Fruit fly (Drosophila melanogaster) whole organism, embryonic: ENCODE data around the gene CG3165.
A peak's percentile ranks its signal among the peaks of the same experiment; 100 is the strongest.

Experiments
- Ada2b ChIP-seq: fragments of 200-800 bp; sonication (Bioruptor generic); IDR thresholded peaks from 2 replicates; pipeline ENCODE4 v1.3.6; 2022; ENCODE audit warnings: missing biosample characterization, missing genetic modification characterization
- Adf1 ChIP-seq: fragments of 200-800 bp; sonication (Bioruptor generic); IDR thresholded peaks from 2 replicates; pipeline ENCODE4 v1.3.6; 2022; ENCODE audit warnings: missing biosample characterization, missing genetic modification characterization
- Atf6 ChIP-seq: fragments of 200-800 bp; sonication (Bioruptor generic); IDR thresholded peaks from 2 replicates; pipeline ENCODE4 v1.3.6; 2022; ENCODE audit warnings: missing biosample characterization, missing genetic modification characterization
- Bgb ChIP-seq: fragments of 200-800 bp; sonication (Bioruptor generic); IDR thresholded peaks from 2 replicates; pipeline ENCODE4 v1.3.6; 2022; ENCODE audit warnings: missing biosample characterization, missing genetic modification characterization; ENCODE audit not compliant: partially characterized antibody
- CG10274 ChIP-seq: fragments of 200-800 bp; sonication (Bioruptor generic); optimal IDR thresholded peaks from 3 replicates; lab custom pipeline; 2017; ENCODE audit warnings: missing biosample characterization, mild to moderate bottlenecking, missing genetic modification characterization
- CG10431 ChIP-seq: fragments of 200-800 bp; sonication (Bioruptor generic); optimal IDR thresholded peaks from 3 replicates; lab custom pipeline; 2018; ENCODE audit warnings: missing biosample characterization, mild to moderate bottlenecking, missing genetic modification characterization
- CG11560 ChIP-seq: fragments of 200-800 bp; sonication (Bioruptor generic); IDR thresholded peaks from 3 replicates; pipeline ENCODE4 v1.3.6; 2022; ENCODE audit warnings: missing biosample characterization, missing genetic modification characterization
- CG11695 ChIP-seq: fragments of 200-800 bp; sonication (Bioruptor generic); IDR thresholded peaks from 3 replicates; pipeline ENCODE4 v1.3.6; 2022; ENCODE audit warnings: missing biosample characterization, missing genetic modification characterization
- CG12769 ChIP-seq: fragments of 200-800 bp; sonication (Bioruptor generic); optimal IDR thresholded peaks from 2 replicates; lab custom pipeline; 2019; ENCODE audit warnings: missing biosample characterization, mild to moderate bottlenecking, missing genetic modification characterization, moderate library complexity
- CG13624 ChIP-seq: fragments of 200-800 bp; sonication (Bioruptor generic); optimal IDR thresholded peaks from 2 replicates; lab custom pipeline; 2016; ENCODE audit warnings: missing biosample characterization, missing genetic modification characterization
- CG13894 ChIP-seq: fragments of 200-800 bp; sonication (Bioruptor generic); optimal IDR thresholded peaks from 3 replicates; lab custom pipeline; 2018; ENCODE audit warnings: missing biosample characterization, mild to moderate bottlenecking, missing genetic modification characterization, moderate library complexity
- CG14667 ChIP-seq: fragments of 200-800 bp; sonication (Bioruptor generic); IDR thresholded peaks from 2 replicates; pipeline ENCODE4 v1.3.6; 2022; ENCODE audit warnings: missing biosample characterization, missing genetic modification characterization
- CG15011 ChIP-seq: fragments of 200-800 bp; sonication (Bioruptor generic); optimal IDR thresholded peaks from 3 replicates; lab custom pipeline; 2018; ENCODE audit warnings: missing biosample characterization, mild to moderate bottlenecking, missing genetic modification characterization
- CG17328 ChIP-seq: fragments of 200-800 bp; sonication (Bioruptor generic); IDR thresholded peaks from 2 replicates; pipeline ENCODE4 v1.3.6; 2022; ENCODE audit warnings: missing biosample characterization, missing genetic modification characterization
- CG17385 ChIP-seq: fragments of 200-800 bp; sonication (Bioruptor generic); optimal IDR thresholded peaks from 3 replicates; lab custom pipeline; 2018; ENCODE audit warnings: missing biosample characterization, mild to moderate bottlenecking, missing genetic modification characterization
- CG2199 ChIP-seq: fragments of 200-800 bp; sonication (Bioruptor generic); IDR thresholded peaks from 3 replicates; pipeline ENCODE4 v1.3.6; 2022; ENCODE audit warnings: missing biosample characterization, missing genetic modification characterization
- CG2712 ChIP-seq: fragments of 200-800 bp; optimal IDR thresholded peaks from 3 replicates; lab custom pipeline; 2019; ENCODE audit warnings: missing biosample characterization, mild to moderate bottlenecking, missing genetic modification characterization, moderate library complexity
- CG30020 ChIP-seq: fragments of 200-800 bp; optimal IDR thresholded peaks from 2 replicates; lab custom pipeline; 2019; ENCODE audit warnings: missing biosample characterization, mild to moderate bottlenecking, missing genetic modification characterization, moderate library complexity
- CG30431 ChIP-seq: fragments of 200-800 bp; sonication (Bioruptor generic); optimal IDR thresholded peaks from 2 replicates; lab custom pipeline; 2017; ENCODE audit warnings: missing biosample characterization, missing genetic modification characterization
- CG3065 ChIP-seq: fragments of 200-800 bp; sonication (Bioruptor generic); optimal IDR thresholded peaks from 2 replicates; lab custom pipeline; 2016; ENCODE audit warnings: missing biosample characterization, missing genetic modification characterization
- CG3838 ChIP-seq: fragments of 200-800 bp; sonication (Bioruptor generic); optimal IDR thresholded peaks from 3 replicates; lab custom pipeline; 2016; ENCODE audit warnings: missing biosample characterization, missing genetic modification characterization
- CG42726 ChIP-seq: fragments of 200-800 bp; sonication (Bioruptor generic); IDR thresholded peaks from 2 replicates; pipeline ENCODE4 v1.3.6; 2022; ENCODE audit warnings: missing biosample characterization, missing genetic modification characterization; ENCODE audit not compliant: partially characterized antibody
- CG6175 ChIP-seq: fragments of 200-800 bp; sonication (Bioruptor generic); IDR thresholded peaks from 3 replicates; pipeline ENCODE4 v1.3.6; 2022; ENCODE audit warnings: missing biosample characterization, missing genetic modification characterization
- CG6765 ChIP-seq: fragments of 200-800 bp; sonication (Bioruptor generic); optimal IDR thresholded peaks from 3 replicates; lab custom pipeline; 2017; ENCODE audit warnings: missing biosample characterization, mild to moderate bottlenecking, missing genetic modification characterization
- Deaf1 ChIP-seq: fragments of 200-800 bp; optimal IDR thresholded peaks from 3 replicates; lab custom pipeline; 2019; ENCODE audit warnings: missing biosample characterization, mild to moderate bottlenecking, missing genetic modification characterization, moderate library complexity
- Dip3 ChIP-seq: fragments of 200-800 bp; sonication (Bioruptor generic); optimal IDR thresholded peaks from 3 replicates; lab custom pipeline; 2016; ENCODE audit warnings: missing biosample characterization, missing genetic modification characterization
- Hey ChIP-seq: fragments of 200-800 bp; sonication (Bioruptor generic); optimal IDR thresholded peaks from 3 replicates; lab custom pipeline; 2018; ENCODE audit warnings: missing biosample characterization, mild to moderate bottlenecking, missing genetic modification characterization
- Max ChIP-seq: fragments of 200-800 bp; sonication (Bioruptor generic); optimal IDR thresholded peaks from 2 replicates; lab custom pipeline; 2016; ENCODE audit warnings: missing biosample characterization, mild to moderate bottlenecking, missing genetic modification characterization
- Nf-YC ChIP-seq: fragments of 200-800 bp; optimal IDR thresholded peaks from 3 replicates; lab custom pipeline; 2019; ENCODE audit warnings: missing biosample characterization, mild to moderate bottlenecking, missing genetic modification characterization, moderate library complexity
- Ptx1 ChIP-seq: fragments of 200-800 bp; sonication (Bioruptor generic); IDR thresholded peaks from 2 replicates; pipeline ENCODE4 v1.3.6; 2022; ENCODE audit warnings: missing biosample characterization, missing genetic modification characterization
- Scr ChIP-seq: fragments of 200-800 bp; sonication (Bioruptor generic); IDR thresholded peaks from 2 replicates; pipeline ENCODE4 v1.3.6; 2022; ENCODE audit warnings: missing biosample characterization, missing genetic modification characterization; ENCODE audit not compliant: partially characterized antibody
- Sox102F ChIP-seq: fragments of 200-800 bp; sonication (Bioruptor generic); optimal IDR thresholded peaks from 2 replicates; lab custom pipeline; 2018; ENCODE audit warnings: missing biosample characterization, mild to moderate bottlenecking, missing genetic modification characterization, moderate library complexity
- Spps ChIP-seq: fragments of 200-800 bp; sonication (Bioruptor generic); optimal IDR thresholded peaks from 2 replicates; lab custom pipeline; 2018; ENCODE audit warnings: missing biosample characterization, mild to moderate bottlenecking, missing genetic modification characterization
- al ChIP-seq: fragments of 200-800 bp; sonication (Bioruptor generic); IDR thresholded peaks from 2 replicates; pipeline ENCODE4 v1.3.6; 2022; ENCODE audit warnings: missing biosample characterization, missing genetic modification characterization
- bab2 ChIP-seq: fragments of 200-800 bp; sonication (Bioruptor generic); optimal IDR thresholded peaks from 2 replicates; lab custom pipeline; 2016; ENCODE audit warnings: missing biosample characterization, missing genetic modification characterization
- bcd ChIP-seq: fragments of 200-800 bp; sonication (Bioruptor generic); optimal IDR thresholded peaks from 2 replicates; lab custom pipeline; 2017; ENCODE audit warnings: missing biosample characterization, mild to moderate bottlenecking, missing genetic modification characterization
- cg ChIP-seq: fragments of 200-800 bp; sonication (Bioruptor generic); optimal IDR thresholded peaks from 3 replicates; lab custom pipeline; 2019; ENCODE audit warnings: missing biosample characterization, mild to moderate bottlenecking, missing genetic modification characterization, moderate library complexity
- fru ChIP-seq: fragments of >200 bp; optimal IDR thresholded peaks from 2 replicates; lab custom pipeline; 2017
- grau ChIP-seq: fragments of 200-800 bp; optimal IDR thresholded peaks from 3 replicates; lab custom pipeline; 2019; ENCODE audit warnings: missing biosample characterization, mild to moderate bottlenecking, missing genetic modification characterization, moderate library complexity
- gsb ChIP-seq: fragments of 200-800 bp; sonication (Bioruptor generic); IDR thresholded peaks from 2 replicates; pipeline ENCODE4 v1.3.6; 2022; ENCODE audit warnings: missing biosample characterization, missing genetic modification characterization
- klu ChIP-seq: fragments of 200-800 bp; sonication (Bioruptor generic); IDR thresholded peaks from 2 replicates; pipeline ENCODE4 v1.3.6; 2022; ENCODE audit warnings: missing biosample characterization, missing genetic modification characterization
- nau ChIP-seq: fragments of 200-800 bp; sonication (Bioruptor generic); optimal IDR thresholded peaks from 3 replicates; lab custom pipeline; 2017; ENCODE audit warnings: missing biosample characterization, mild to moderate bottlenecking, missing genetic modification characterization, missing genetic modification reagents
- pfk ChIP-seq: fragments of 200-800 bp; sonication (Bioruptor generic); optimal IDR thresholded peaks from 2 replicates; lab custom pipeline; 2018; ENCODE audit warnings: missing biosample characterization, mild to moderate bottlenecking, missing genetic modification characterization, moderate library complexity
- pros ChIP-seq: fragments of 200-800 bp; sonication (Bioruptor generic); optimal IDR thresholded peaks from 3 replicates; lab custom pipeline; 2019; ENCODE audit warnings: missing biosample characterization, mild to moderate bottlenecking, missing genetic modification characterization, moderate library complexity
- repo ChIP-seq: fragments of 200-800 bp; sonication (Bioruptor generic); optimal IDR thresholded peaks from 2 replicates; lab custom pipeline; 2016; ENCODE audit warnings: missing biosample characterization, missing genetic modification characterization
- sc ChIP-seq, 3 experiments: fragments of >200 bp in 2 of 3; fragments of 200-800 bp in 1 of 3; sonication (Bioruptor generic) in 1 of 3; optimal IDR thresholded peaks; 2 replicates in 2 of 3; 3 replicates in 1 of 3; lab custom pipeline; 2017; ENCODE audit warnings: mild to moderate bottlenecking in 1 of 3, missing biosample characterization in 1 of 3, missing genetic modification characterization in 1 of 3, missing genetic modification reagents in 1 of 3
- seq ChIP-seq: fragments of 200-800 bp; sonication (Bioruptor generic); IDR thresholded peaks from 2 replicates; pipeline ENCODE4 v1.3.6; 2022; ENCODE audit warnings: missing biosample characterization, missing genetic modification characterization
- stc ChIP-seq: fragments of 200-800 bp; sonication (Bioruptor generic); IDR thresholded peaks from 2 replicates; pipeline ENCODE4 v1.3.6; 2022; ENCODE audit warnings: missing biosample characterization, missing genetic modification characterization
- tap ChIP-seq: fragments of 200-800 bp; optimal IDR thresholded peaks from 3 replicates; lab custom pipeline; 2019; ENCODE audit warnings: missing biosample characterization, mild to moderate bottlenecking, missing genetic modification characterization, moderate library complexity
- tio ChIP-seq: fragments of 200-800 bp; sonication (Bioruptor generic); optimal IDR thresholded peaks from 2 replicates; lab custom pipeline; 2017; ENCODE audit warnings: missing biosample characterization, missing genetic modification characterization, inconsistent platforms
- wdn ChIP-seq: fragments of 200-800 bp; sonication (Bioruptor generic); IDR thresholded peaks from 2 replicates; pipeline ENCODE4 v1.3.6; 2022; ENCODE audit warnings: missing biosample characterization, missing genetic modification characterization
- wek ChIP-seq: fragments of 200-800 bp; sonication (Bioruptor generic); optimal IDR thresholded peaks from 3 replicates; lab custom pipeline; 2018; ENCODE audit warnings: missing biosample characterization, mild to moderate bottlenecking, missing genetic modification characterization, moderate library complexity
- yki ChIP-seq: fragments of >200 bp; optimal IDR thresholded peaks from 3 replicates; lab custom pipeline; 2018

CG3165 gene

DNA sequence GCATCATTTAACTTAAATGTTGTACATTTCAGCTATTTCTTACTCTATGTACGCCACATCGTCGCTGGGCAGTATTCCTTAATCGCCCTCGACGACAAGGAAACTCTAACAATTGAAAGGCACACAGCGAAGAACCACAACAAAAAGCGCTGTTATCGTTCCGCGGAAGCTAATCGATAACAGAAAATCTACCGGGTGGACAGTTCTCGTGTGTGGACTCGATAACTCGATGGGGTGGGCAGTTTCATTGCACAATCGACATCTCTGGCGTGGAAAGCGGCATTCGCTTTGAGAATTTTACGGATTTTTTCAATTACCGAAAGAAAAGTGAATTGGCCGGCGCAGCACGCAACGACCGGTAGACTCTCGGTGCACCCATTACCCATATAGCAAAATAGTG, 46.1 kb downstream of the CG3165 start, which contains the start of the genes alpha4GT1 and Prp40 (continued):
- no peak for TF ChIP-seq bcd (GFP tag; lab: Kevin White, UChicago)
- no peak for TF ChIP-seq Atf6 (GFP tag; lab: Robert Waterston, UW)
- TF ChIP-seq CG13624, result peak; percentile 17
- no peak for TF ChIP-seq CG17328 (GFP tag; lab: Robert Waterston, UW)
- no peak for TF ChIP-seq yki
- TF ChIP-seq CG11560, result peak; percentile 86
- no peak for TF ChIP-seq CG42726 (GFP tag; lab: Robert Waterston, UW)
- TF ChIP-seq Ptx1, result no peak
- TF ChIP-seq Hey (tag; lab: Kevin White, UChicago), result no peak
- no peak for TF ChIP-seq CG13894 (tag; lab: Kevin White, UChicago)
- no peak for TF ChIP-seq grau (tag; lab: Kevin White, UChicago)
- no peak for TF ChIP-seq CG30020 (tag; lab: Kevin White, UChicago)
- TF ChIP-seq gsb (GFP tag; lab: Robert Waterston, UW), result no peak
- TF ChIP-seq wek (GFP tag; lab: Kevin White, UChicago), result no peak
- TF ChIP-seq CG3838 (GFP tag; lab: Kevin White, UChicago), result no peak
- TF ChIP-seq CG17385 (GFP tag; lab: Kevin White, UChicago), result no peak
- TF ChIP-seq cg, result no peak
- TF ChIP-seq al, result no peak
- no peak for TF ChIP-seq CG30431
- no peak for TF ChIP-seq Deaf1 (tag; lab: Kevin White, UChicago)
- no peak for TF ChIP-seq repo (GFP tag; lab: Kevin White, UChicago)
- TF ChIP-seq CG10431 (GFP tag; lab: Kevin White, UChicago), result no peak
- TF ChIP-seq Nf-YC (tag; lab: Kevin White, UChicago), result no peak
- TF ChIP-seq CG3065 (GFP tag; lab: Kevin White, UChicago), result no peak
- no peak for TF ChIP-seq sc (optimal IDR thresholded peaks at IDR 0.05; lab: Kevin White, UChicago)
- no peak for TF ChIP-seq sc (GFP tag; optimal IDR thresholded peaks at IDR 0.05; lab: Kevin White, UChicago)
- no peak for TF ChIP-seq tio (GFP tag; lab: Kevin White, UChicago)
- no peak for TF ChIP-seq Spps (tag; lab: Kevin White, UChicago)
- TF ChIP-seq Dip3, result no peak
- TF ChIP-seq CG6175 (GFP tag; lab: Robert Waterston, UW), result no peak
- TF ChIP-seq klu (GFP tag; lab: Robert Waterston, UW), result no peak
- TF ChIP-seq pros (GFP tag; lab: Kevin White, UChicago), result no peak
- TF ChIP-seq Sox102F (GFP tag; lab: Kevin White, UChicago), result no peak
- TF ChIP-seq stc (GFP tag; lab: Robert Waterston, UW), result no peak
- no peak for TF ChIP-seq nau (GFP tag; lab: Kevin White, UChicago)
- peak; percentile 73 for TF ChIP-seq Scr
- no peak for TF ChIP-seq bab2
- TF ChIP-seq Ada2b (GFP tag; lab: Robert Waterston, UW), result no peak
- TF ChIP-seq CG14667, result no peak
- no peak for TF ChIP-seq CG11695 (GFP tag; lab: Robert Waterston, UW)
- no peak for TF ChIP-seq seq (GFP tag; lab: Robert Waterston, UW)
- TF ChIP-seq pfk, result peak; percentile 39
- peak; percentile 91 for TF ChIP-seq Bgb
- TF ChIP-seq CG6765 (GFP tag; lab: Kevin White, UChicago), result no peak
- no peak for TF ChIP-seq CG10274 (GFP tag; lab: Kevin White, UChicago)
- TF ChIP-seq wdn (GFP tag; lab: Robert Waterston, UW), result no peak
- no peak for TF ChIP-seq Max (GFP tag; lab: Kevin White, UChicago)
- TF ChIP-seq CG12769 (tag; lab: Kevin White, UChicago), result no peak
- TF ChIP-seq CG2712 (tag; lab: Kevin White, UChicago), result no peak
- no peak for TF ChIP-seq CG15011
- no peak for TF ChIP-seq tap
- no peak for TF ChIP-seq Adf1
- no peak for TF ChIP-seq CG2199 (GFP tag; lab: Robert Waterston, UW)
- TF ChIP-seq fru, result no peak
